Fruit fly (Drosophila melanogaster) whole organism, prepupa: ENCODE data around the gene CG7099.

Experiments used
- Blimp-1 ChIP-seq: fragments of 200-800 bp; sonication (Bioruptor generic); optimal IDR thresholded peaks from 3 replicates; lab custom pipeline; 2017; ENCODE audit warnings: missing biosample characterization, missing genetic modification characterization, mild to moderate bottlenecking, moderate library complexity, missing genetic modification reagents
- CG10631 ChIP-seq: fragments of 200-800 bp; sonication (Bioruptor generic); optimal IDR thresholded peaks from 2 replicates; lab custom pipeline; 2016; ENCODE audit warnings: missing biosample characterization, missing genetic modification characterization
- CG11294 ChIP-seq: fragments of 200-800 bp; sonication (Bioruptor generic); IDR thresholded peaks from 2 replicates; pipeline ENCODE4 v1.3.6; 2022; ENCODE audit warnings: missing biosample characterization, missing genetic modification characterization
- CG11762 ChIP-seq: fragments of 200-800 bp; sonication (Bioruptor generic); optimal IDR thresholded peaks from 3 replicates; lab custom pipeline; 2016; ENCODE audit warnings: missing biosample characterization, missing genetic modification characterization; ENCODE audit not compliant: insufficient read depth
- CG11902 ChIP-seq: fragments of 200-800 bp; sonication (Bioruptor generic); optimal IDR thresholded peaks from 3 replicates; lab custom pipeline; 2016; ENCODE audit warnings: missing biosample characterization, missing genetic modification characterization
- CG1621 ChIP-seq: fragments of 200-800 bp; sonication (Bioruptor generic); optimal IDR thresholded peaks from 3 replicates; lab custom pipeline; 2018; ENCODE audit warnings: missing biosample characterization, mild to moderate bottlenecking, missing genetic modification characterization
- CG16779 ChIP-seq: fragments of 200-800 bp; sonication (Bioruptor generic); optimal IDR thresholded peaks from 3 replicates; lab custom pipeline; 2017; ENCODE audit warnings: missing biosample characterization, mild to moderate bottlenecking, missing genetic modification characterization
- CG3032 ChIP-seq: fragments of 200-800 bp; optimal IDR thresholded peaks from 2 replicates; lab custom pipeline; 2019; ENCODE audit warnings: missing biosample characterization, mild to moderate bottlenecking, missing genetic modification characterization, moderate library complexity
- CG31627 ChIP-seq: fragments of 200-800 bp; sonication (Bioruptor generic); optimal IDR thresholded peaks from 3 replicates; lab custom pipeline; 2016; ENCODE audit warnings: missing biosample characterization, missing genetic modification characterization
- CG32006 ChIP-seq: fragments of 200-800 bp; sonication (Bioruptor generic); optimal IDR thresholded peaks from 3 replicates; lab custom pipeline; 2017; ENCODE audit warnings: missing biosample characterization, mild to moderate bottlenecking, missing genetic modification characterization
- CG3919 ChIP-seq: fragments of 200-800 bp; sonication (Bioruptor generic); optimal IDR thresholded peaks from 3 replicates; lab custom pipeline; 2016; ENCODE audit warnings: missing biosample characterization, missing genetic modification characterization
- CG6276 ChIP-seq: fragments of 200-800 bp; sonication (Bioruptor generic); optimal IDR thresholded peaks from 2 replicates; lab custom pipeline; 2017; ENCODE audit warnings: missing biosample characterization, mild to moderate bottlenecking, missing genetic modification characterization
- CG6792 ChIP-seq: fragments of 200-800 bp; sonication (Bioruptor generic); optimal IDR thresholded peaks from 3 replicates; lab custom pipeline; 2016; ENCODE audit warnings: missing biosample characterization, missing genetic modification characterization
- CG6808 ChIP-seq: fragments of 200-800 bp; sonication (Bioruptor generic); optimal IDR thresholded peaks from 3 replicates; lab custom pipeline; 2017; ENCODE audit warnings: missing biosample characterization, missing genetic modification characterization, mild to moderate bottlenecking, moderate library complexity, missing genetic modification reagents
- CG7368 ChIP-seq: fragments of 200-800 bp; sonication (Bioruptor generic); optimal IDR thresholded peaks from 3 replicates; lab custom pipeline; 2016; ENCODE audit warnings: missing biosample characterization, missing genetic modification characterization
- CG8119 ChIP-seq: fragments of 200-800 bp; sonication (Bioruptor generic); IDR thresholded peaks from 3 replicates; pipeline ENCODE4 v1.3.6; 2022; ENCODE audit warnings: missing biosample characterization, missing genetic modification characterization
- CG8319 ChIP-seq: fragments of 200-800 bp; sonication (Bioruptor generic); optimal IDR thresholded peaks from 3 replicates; lab custom pipeline; 2016; ENCODE audit warnings: missing biosample characterization, missing genetic modification characterization
- CG8632 ChIP-seq: fragments of 200-800 bp; sonication (Bioruptor generic); optimal IDR thresholded peaks from 3 replicates; lab custom pipeline; 2016; ENCODE audit warnings: missing biosample characterization, missing genetic modification characterization
- CG9139 ChIP-seq: fragments of 200-800 bp; sonication (Bioruptor generic); optimal IDR thresholded peaks from 3 replicates; lab custom pipeline; 2017; ENCODE audit warnings: missing biosample characterization, mild to moderate bottlenecking, missing genetic modification characterization
- Eip78C ChIP-seq: fragments of 200-800 bp; sonication (Bioruptor generic); peaks from one replicate; lab custom pipeline; 2016; ENCODE audit warnings: missing biosample characterization, missing genetic modification characterization
- Eip93F ChIP-seq: fragments of 200-800 bp; sonication (Bioruptor generic); optimal IDR thresholded peaks from 2 replicates; lab custom pipeline; 2016; ENCODE audit warnings: missing biosample characterization, mild to moderate bottlenecking, missing genetic modification characterization
- Ets21C ChIP-seq: fragments of 200-800 bp; sonication (Bioruptor generic); optimal IDR thresholded peaks from 3 replicates; lab custom pipeline; 2016; ENCODE audit warnings: missing biosample characterization, missing genetic modification characterization
- Ets96B ChIP-seq: fragments of 200-800 bp; optimal IDR thresholded peaks from 2 replicates; lab custom pipeline; 2019; ENCODE audit warnings: missing biosample characterization, mild to moderate bottlenecking, missing genetic modification characterization, moderate library complexity
- Gug ChIP-seq: fragments of 200-800 bp; sonication (Bioruptor generic); IDR thresholded peaks from 2 replicates; pipeline ENCODE4 v1.3.6; 2022; ENCODE audit warnings: missing biosample characterization, missing genetic modification characterization
- Hr39 ChIP-seq: fragments of 200-800 bp; sonication (Bioruptor generic); optimal IDR thresholded peaks from 2 replicates; lab custom pipeline; 2016; ENCODE audit warnings: missing biosample characterization, missing genetic modification characterization
- Hr4 ChIP-seq: fragments of 200-800 bp; sonication (Bioruptor generic); optimal IDR thresholded peaks from 3 replicates; lab custom pipeline; 2016; ENCODE audit warnings: missing biosample characterization, missing genetic modification characterization
- Lpt ChIP-seq: fragments of 200-800 bp; sonication (Bioruptor generic); optimal IDR thresholded peaks from 3 replicates; lab custom pipeline; 2016; ENCODE audit warnings: missing biosample characterization, missing genetic modification characterization
- Met ChIP-seq: fragments of 200-800 bp; sonication (Bioruptor generic); optimal IDR thresholded peaks from 3 replicates; lab custom pipeline; 2016; ENCODE audit warnings: missing biosample characterization, missing genetic modification characterization
- Smox ChIP-seq: fragments of 200-800 bp; sonication (Bioruptor generic); optimal IDR thresholded peaks from 3 replicates; lab custom pipeline; 2016; ENCODE audit warnings: missing biosample characterization, missing genetic modification characterization
- Sox102F ChIP-seq: fragments of 200-800 bp; sonication (Bioruptor generic); optimal IDR thresholded peaks from 2 replicates; lab custom pipeline; 2016; ENCODE audit warnings: missing biosample characterization, mild to moderate bottlenecking, missing genetic modification characterization
- Sox14 ChIP-seq: fragments of 200-800 bp; sonication (Bioruptor generic); optimal IDR thresholded peaks from 3 replicates; lab custom pipeline; 2016; ENCODE audit warnings: missing biosample characterization, missing genetic modification characterization
- achi ChIP-seq: fragments of 200-800 bp; sonication (Bioruptor generic); optimal IDR thresholded peaks from 3 replicates; lab custom pipeline; 2016; ENCODE audit warnings: missing biosample characterization, missing genetic modification characterization
- acj6 ChIP-seq: fragments of 200-800 bp; sonication (Bioruptor generic); optimal IDR thresholded peaks from 3 replicates; lab custom pipeline; 2016; ENCODE audit warnings: missing biosample characterization, missing genetic modification characterization
- cyc ChIP-seq: fragments of 200-800 bp; sonication (Bioruptor generic); optimal IDR thresholded peaks from 3 replicates; lab custom pipeline; 2016; ENCODE audit warnings: missing biosample characterization, missing genetic modification characterization
- dac ChIP-seq: fragments of 200-800 bp; sonication (Bioruptor generic); optimal IDR thresholded peaks from 2 replicates; lab custom pipeline; 2017; ENCODE audit warnings: missing biosample characterization, mild to moderate bottlenecking, missing genetic modification characterization
- dsx ChIP-seq: fragments of 200-800 bp; optimal IDR thresholded peaks from 3 replicates; lab custom pipeline; 2019; ENCODE audit warnings: missing biosample characterization, mild to moderate bottlenecking, missing genetic modification characterization, moderate library complexity; ENCODE audit not compliant: poor library complexity, severe bottlenecking
- eg ChIP-seq: fragments of 200-800 bp; sonication (Bioruptor generic); IDR thresholded peaks from 3 replicates; pipeline ENCODE4 v1.3.6; 2022; ENCODE audit warnings: missing biosample characterization, missing genetic modification characterization
- esn ChIP-seq: fragments of 200-800 bp; sonication (Bioruptor generic); optimal IDR thresholded peaks from 2 replicates; lab custom pipeline; 2016; ENCODE audit warnings: missing biosample characterization, mild to moderate bottlenecking, missing genetic modification characterization, moderate library complexity
- fd59A ChIP-seq: fragments of 200-800 bp; sonication (Bioruptor generic); optimal IDR thresholded peaks from 2 replicates; lab custom pipeline; 2017; ENCODE audit warnings: missing biosample characterization, mild to moderate bottlenecking, missing genetic modification characterization, missing genetic modification reagents
- fd85E ChIP-seq: fragments of 200-800 bp; sonication (Bioruptor generic); optimal IDR thresholded peaks from 3 replicates; lab custom pipeline; 2016; ENCODE audit warnings: missing biosample characterization, missing genetic modification characterization
- fkh ChIP-seq: fragments of 200-800 bp; sonication (Bioruptor generic); optimal IDR thresholded peaks from 3 replicates; lab custom pipeline; 2017; ENCODE audit warnings: missing biosample characterization, mild to moderate bottlenecking, missing genetic modification characterization, moderate library complexity
- lz ChIP-seq: fragments of 200-800 bp; sonication (Bioruptor generic); optimal IDR thresholded peaks from 3 replicates; lab custom pipeline; 2016; ENCODE audit warnings: missing biosample characterization, missing genetic modification characterization
- net ChIP-seq: fragments of 200-800 bp; sonication (Bioruptor generic); optimal IDR thresholded peaks from 3 replicates; lab custom pipeline; 2016; ENCODE audit warnings: missing biosample characterization, missing genetic modification characterization
- pdm3 ChIP-seq: fragments of 200-800 bp; sonication (Bioruptor generic); optimal IDR thresholded peaks from 3 replicates; lab custom pipeline; 2016; ENCODE audit warnings: missing biosample characterization, missing genetic modification characterization
- spab ChIP-seq: fragments of 200-800 bp; sonication (Bioruptor generic); optimal IDR thresholded peaks from 2 replicates; lab custom pipeline; 2017; ENCODE audit warnings: missing biosample characterization, mild to moderate bottlenecking, missing genetic modification characterization, missing genetic modification reagents
- ss ChIP-seq, 2 experiments: fragments of 200-800 bp; sonication (Bioruptor generic); optimal IDR thresholded peaks; 2 replicates in 1 of 2; 3 replicates in 1 of 2; lab custom pipeline; 2017 to 2018; ENCODE audit warnings: mild to moderate bottlenecking in 2 of 2, missing biosample characterization in 2 of 2, missing genetic modification characterization in 2 of 2, moderate library complexity in 1 of 2
- svp ChIP-seq: fragments of 200-800 bp; sonication (Bioruptor generic); peaks from one replicate; lab custom pipeline; 2016; ENCODE audit warnings: missing biosample characterization, missing genetic modification characterization
- topi ChIP-seq: fragments of 200-800 bp; sonication (Bioruptor generic); optimal IDR thresholded peaks from 3 replicates; lab custom pipeline; 2016; ENCODE audit warnings: missing biosample characterization, missing genetic modification characterization

Gene CG7099

dm6 chr2L:13362953-13363352 is 24.4 kb upstream of the CG7099 start:
- no peak for TF ChIP-seq pdm3
- no peak for TF ChIP-seq achi (GFP tag; lab: Kevin White, UChicago)
- TF ChIP-seq Met (GFP tag; lab: Kevin White, UChicago) = no peak
- no peak for TF ChIP-seq fkh (GFP tag; lab: Kevin White, UChicago)
- TF ChIP-seq CG16779 (tag; lab: Kevin White, UChicago) = no peak
- TF ChIP-seq esn (GFP tag; lab: Kevin White, UChicago) = no peak
- TF ChIP-seq ss (GFP tag; optimal IDR thresholded peaks at IDR 0.05; lab: Kevin White, UChicago) = no peak
- TF ChIP-seq CG10631 = no peak
- no peak for TF ChIP-seq topi (GFP tag; lab: Kevin White, UChicago)
- no peak for TF ChIP-seq dsx (GFP tag; lab: Kevin White, UChicago)
- no peak for TF ChIP-seq CG6276
- no peak for TF ChIP-seq Ets21C (GFP tag; lab: Kevin White, UChicago)
- no peak for TF ChIP-seq CG6808 (GFP tag; lab: Kevin White, UChicago)
- TF ChIP-seq, all 60 proteins: peak for 0

dm6 chr2L:13366109-13366747 is 21.1 kb upstream of the CG7099 start, which contains the start of the genes Nnp-1 and Grx3:
Gene Nnp-1, minus strand, starts transcription at chr2L:13366189.
Gene Grx3, plus strand, starts transcription at chr2L:13366447.
- TF ChIP-seq svp (GFP tag; lab: Kevin White, UChicago) (no peak), CG6808 (GFP tag; lab: Kevin White, UChicago) (no peak), CG11294 (GFP tag; lab: Robert Waterston, UW) (no peak), CG31627 (GFP tag; lab: Kevin White, UChicago) (peak; percentile 27), CG8119 (GFP tag; lab: Robert Waterston, UW) (no peak), Sox102F (GFP tag; lab: Kevin White, UChicago) (no peak), fd59A (no peak), dac (GFP tag; lab: Kevin White, UChicago) (no peak), Lpt (GFP tag; lab: Kevin White, UChicago) (no peak), CG16779 (tag; lab: Kevin White, UChicago) (no peak), CG8632 (GFP tag; lab: Kevin White, UChicago) (no peak), achi (GFP tag; lab: Kevin White, UChicago) (peak; percentile 52), eg (GFP tag; lab: Robert Waterston, UW) (peak; percentile 32; the same call in 1 of the 3 replicates), CG7368 (GFP tag; lab: Kevin White, UChicago) (no peak), CG32006 (GFP tag; lab: Kevin White, UChicago) (no peak), CG3919 (GFP tag; lab: Kevin White, UChicago) (no peak), CG6792 (GFP tag; lab: Kevin White, UChicago) (no peak), CG3032 (tag; lab: Kevin White, UChicago) (no peak), Ets96B (tag; lab: Kevin White, UChicago) (no peak), fkh (GFP tag; lab: Kevin White, UChicago) (no peak), CG11762 (no peak), cyc (GFP tag; lab: Kevin White, UChicago) (peak; percentile 35), Blimp-1 (no peak), lz (GFP tag; lab: Kevin White, UChicago) (peak; percentile 48), Hr4 (no peak), fd85E (GFP tag; lab: Kevin White, UChicago) (no peak), spab (GFP tag; lab: Kevin White, UChicago) (no peak), CG6276 (no peak), Gug (GFP tag; lab: Robert Waterston, UW) (no peak), Sox14 (no peak), Smox (peak; percentile 39), CG1621 (peak; percentile 75), Hr39 (peak; percentile 45), acj6 (peak; percentile 59), CG10631 (peak; percentile 57), Eip78C (GFP tag; lab: Kevin White, UChicago) (no peak), dsx (GFP tag; lab: Kevin White, UChicago) (no peak), CG9139 (GFP tag; lab: Kevin White, UChicago) (no peak), CG11902 (GFP tag; lab: Kevin White, UChicago) (peak; percentile 26), CG8319 (GFP tag; lab: Kevin White, UChicago) (peak; percentile 22), topi (GFP tag; lab: Kevin White, UChicago) (no peak), Eip93F (GFP tag; lab: Kevin White, UChicago) (no peak), net (no peak)
